Fruit fly (Drosophila melanogaster): ENCODE data around the gene RnrL.

DNA sequence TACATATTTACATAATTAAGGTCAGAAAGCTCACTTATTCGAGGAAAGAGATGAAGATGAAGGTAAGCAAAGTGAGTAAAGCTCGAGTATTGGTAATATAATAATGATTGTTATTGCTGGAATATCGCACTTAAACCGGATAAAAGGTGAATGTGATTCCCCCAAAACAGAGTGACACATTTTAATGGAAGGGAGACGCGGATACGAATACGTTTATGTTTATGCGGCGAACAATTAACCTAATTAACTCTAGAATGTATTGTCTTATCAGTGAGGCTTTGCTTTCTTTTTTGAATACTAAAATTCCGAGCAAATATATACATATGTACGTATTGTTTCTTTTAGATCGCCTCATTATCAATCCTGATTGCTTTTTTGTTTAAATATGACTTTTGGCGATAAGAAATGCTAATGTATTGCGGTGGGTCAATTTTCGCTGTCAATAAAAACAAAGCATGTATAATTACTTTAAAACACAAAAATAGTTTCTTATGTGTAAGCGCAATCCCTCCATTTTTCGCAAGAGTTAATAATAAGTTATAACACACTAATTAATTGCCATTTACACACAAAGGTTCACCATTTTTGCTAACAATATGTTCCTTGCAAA, 22.1 kb downstream of the RnrL start:
- no peak for TF ChIP-seq Hr38 (GFP tag; optimal IDR thresholded peaks at IDR 0.05)
- TF ChIP-seq CG10669 (GFP tag; optimal IDR thresholded peaks at IDR 0.05), result no peak
- TF ChIP-seq vri (GFP tag; optimal IDR thresholded peaks at IDR 0.05), result no peak
